Fruit fly (Drosophila melanogaster) Kc167 (cell line): ENCODE data around the gene CG31886.

Experiments
- Myc ChIP-seq: fragments of >200 bp; optimal IDR thresholded peaks from 2 replicates; lab custom pipeline; 2017; ENCODE audit warnings: missing external identifiers
- Sin3A ChIP-seq: fragments of >200 bp; optimal IDR thresholded peaks from 2 replicates; lab custom pipeline; 2018; ENCODE audit warnings: missing external identifiers
- h ChIP-seq: fragments of >200 bp; optimal IDR thresholded peaks from 3 replicates; lab custom pipeline; 2018; ENCODE audit warnings: missing external identifiers
- insv ChIP-seq: fragments of >200 bp; optimal IDR thresholded peaks from 3 replicates; lab custom pipeline; 2018; ENCODE audit warnings: missing external identifiers
- psq ChIP-seq: fragments of >200 bp; optimal IDR thresholded peaks from 2 replicates; lab custom pipeline; 2017; ENCODE audit warnings: missing external identifiers
- ttk ChIP-seq: sonication (Bioruptor generic); optimal IDR thresholded peaks from 2 replicates; lab custom pipeline; 2017; ENCODE audit warnings: missing external identifiers

dm6 chr2L:8997285-8997684 is 38.4 kb upstream of the CG31886 start, which contains the start of the genes alien and CG18661:
- TF ChIP-seq ttk (lab: Kevin White, UChicago) (no peak), Sin3A (lab: Kevin White, UChicago) (no peak), psq (no peak), h (lab: Kevin White, UChicago) (no peak), Myc (lab: Kevin White, UChicago) (no peak), insv (no peak)
